Worm (Caenorhabditis elegans) whole organism, L1 larva: ENCODE results near the gene C35D10.12.

Experiments
- C34B4.2 ChIP-seq: sonication (generic microtip); optimal IDR thresholded peaks from 2 replicates; lab custom pipeline; 2017; ENCODE audit warnings: mild to moderate bottlenecking, missing genetic modification characterization, missing compliant biosample characterization
- Y116A8C.19 ChIP-seq: sonication (generic microtip); optimal IDR thresholded peaks from 2 replicates; lab custom pipeline; 2016; ENCODE audit warnings: missing compliant biosample characterization, missing genetic modification characterization, borderline replicate concordance
- aha-1 ChIP-seq: fragments of 150-350 bp; optimal IDR thresholded peaks from 2 replicates; lab custom pipeline; 2014; ENCODE audit warnings: missing biosample characterization, missing genetic modification characterization
- blmp-1 ChIP-seq: fragments of 150-350 bp; optimal IDR thresholded peaks from 2 replicates; lab custom pipeline; 2014; ENCODE audit warnings: missing biosample characterization, missing genetic modification characterization
- ceh-82 ChIP-seq, 3 experiments: fragments of 150-350 bp in 1 of 3; sonication (generic microtip) in 2 of 3; optimal IDR thresholded peaks; 2 replicates each; lab custom pipeline; 2014 to 2017; ENCODE audit warnings: missing biosample characterization in 3 of 3, missing genetic modification characterization in 3 of 3
- ceh-90 ChIP-seq: sonication (generic microtip); optimal IDR thresholded peaks from 2 replicates; lab custom pipeline; 2016; ENCODE audit warnings: missing genetic modification characterization, missing compliant biosample characterization
- ces-1 ChIP-seq: fragments of 150-350 bp; optimal IDR thresholded peaks from 2 replicates; lab custom pipeline; 2014; ENCODE audit warnings: missing biosample characterization, missing genetic modification reagents, missing genetic modification characterization
- dsc-1 ChIP-seq: sonication (generic microtip); optimal IDR thresholded peaks from 2 replicates; lab custom pipeline; 2016; ENCODE audit warnings: mild to moderate bottlenecking, missing genetic modification characterization, missing compliant biosample characterization
- efl-1 ChIP-seq, 4 experiments: fragments of 150-350 bp; optimal IDR thresholded peaks in 3 of 4; peaks in 1 of 4; 1 replicate in 1 of 4; 2 replicates in 3 of 4; lab custom pipeline; 2014; ENCODE audit warnings: missing biosample characterization in 2 of 4, missing genetic modification characterization in 2 of 4, missing genetic modification reagents in 2 of 4
- egl-13 ChIP-seq: sonication (generic microtip); optimal IDR thresholded peaks from 2 replicates; lab custom pipeline; 2016; ENCODE audit warnings: missing genotype, missing genetic modification reagents, missing genetic modification characterization, missing compliant biosample characterization
- ets-5 ChIP-seq: fragments of 200-800 bp; sonication (Bioruptor generic); IDR thresholded peaks from 2 replicates; pipeline ENCODE4 v1.3.6; 2022; ENCODE audit warnings: missing genetic modification characterization, missing compliant biosample characterization
- fkh-8 ChIP-seq: sonication (generic microtip); optimal IDR thresholded peaks from 2 replicates; lab custom pipeline; 2016; ENCODE audit warnings: mild to moderate bottlenecking, missing genetic modification characterization, missing compliant biosample characterization
- hlh-4 ChIP-seq: sonication (generic microtip); optimal IDR thresholded peaks from 2 replicates; lab custom pipeline; 2016; ENCODE audit warnings: mild to moderate bottlenecking, missing genetic modification characterization, missing compliant biosample characterization
- irx-1 ChIP-seq: sonication (generic microtip); optimal IDR thresholded peaks from 2 replicates; lab custom pipeline; 2016; ENCODE audit warnings: missing genetic modification characterization, missing compliant biosample characterization
- jun-1 ChIP-seq: fragments of 150-350 bp; optimal IDR thresholded peaks from 2 replicates; lab custom pipeline; 2014; ENCODE audit warnings: missing biosample characterization, missing genetic modification reagents, missing genetic modification characterization
- lin-35 ChIP-seq, 2 experiments: fragments of 150-350 bp; optimal IDR thresholded peaks; 2 replicates each; lab custom pipeline; 2014; ENCODE audit warnings: missing biosample characterization in 2 of 2, missing genetic modification characterization in 2 of 2, missing genetic modification reagents in 2 of 2
- mab-9 ChIP-seq: fragments of 200-800 bp; sonication (Bioruptor generic); IDR thresholded peaks from 2 replicates; pipeline ENCODE4 v1.3.6; 2022; ENCODE audit warnings: missing genetic modification reagents, missing genetic modification characterization, missing compliant biosample characterization
- mep-1 ChIP-seq: fragments of 150-350 bp; optimal IDR thresholded peaks from 2 replicates; lab custom pipeline; 2014; ENCODE audit warnings: missing biosample characterization, missing genetic modification characterization
- nhr-19 ChIP-seq: fragments of 200-800 bp; sonication (Bioruptor generic); conservative IDR thresholded peaks from 2 replicates; pipeline ENCODE4 v1.3.6; 2022; ENCODE audit warnings: missing genetic modification characterization, missing compliant biosample characterization
- nhr-20 ChIP-seq: sonication (generic microtip); optimal IDR thresholded peaks from 2 replicates; lab custom pipeline; 2016; ENCODE audit warnings: mild to moderate bottlenecking, missing genetic modification characterization, missing compliant biosample characterization
- nhr-237 ChIP-seq: fragments of 150-350 bp; optimal IDR thresholded peaks from 2 replicates; lab custom pipeline; 2014; ENCODE audit warnings: missing biosample characterization, missing genetic modification characterization
- nhr-76 ChIP-seq: sonication (generic microtip); optimal IDR thresholded peaks from 2 replicates; lab custom pipeline; 2017; ENCODE audit warnings: missing biosample characterization, missing genetic modification characterization
- nhr-77 ChIP-seq: fragments of 150-350 bp; optimal IDR thresholded peaks from 2 replicates; lab custom pipeline; 2014; ENCODE audit warnings: missing biosample characterization, missing genetic modification characterization
- pag-3 ChIP-seq: sonication (generic microtip); optimal IDR thresholded peaks from 2 replicates; lab custom pipeline; 2017; ENCODE audit warnings: missing genetic modification characterization, mild to moderate bottlenecking, missing compliant biosample characterization, antibody characterized with exemption, borderline replicate concordance; ENCODE audit not compliant: insufficient read depth
- rnt-1 ChIP-seq: sonication (generic microtip); optimal IDR thresholded peaks from 2 replicates; lab custom pipeline; 2016; ENCODE audit warnings: mild to moderate bottlenecking, missing genetic modification characterization, moderate library complexity, missing compliant biosample characterization
- snpc-4 ChIP-seq: fragments of 150-350 bp; optimal IDR thresholded peaks from 2 replicates; lab custom pipeline; 2014; ENCODE audit warnings: missing biosample characterization, missing genetic modification characterization
- sox-4 ChIP-seq: sonication (generic microtip); optimal IDR thresholded peaks from 2 replicates; lab custom pipeline; 2016; ENCODE audit warnings: missing genetic modification characterization, missing compliant biosample characterization
- swsn-7 ChIP-seq: sonication (generic microtip); optimal IDR thresholded peaks from 2 replicates; lab custom pipeline; 2016; ENCODE audit warnings: missing genetic modification characterization, missing compliant biosample characterization
- unc-130 ChIP-seq: fragments of 150-350 bp; optimal IDR thresholded peaks from 2 replicates; lab custom pipeline; 2017; ENCODE audit warnings: missing biosample characterization, missing genetic modification characterization, inconsistent platforms
- unc-86 ChIP-seq: sonication (generic microtip); optimal IDR thresholded peaks from 2 replicates; lab custom pipeline; 2016; ENCODE audit warnings: missing genetic modification characterization, missing compliant biosample characterization
- unc-98 ChIP-seq: fragments of 200-800 bp; sonication (Bioruptor generic); IDR thresholded peaks from 2 replicates; pipeline ENCODE4 v1.3.6; 2022; ENCODE audit warnings: missing genetic modification characterization, missing compliant biosample characterization
- zag-1 ChIP-seq: fragments of 150-350 bp; optimal IDR thresholded peaks from 2 replicates; lab custom pipeline; 2014; ENCODE audit warnings: missing biosample characterization, missing genetic modification characterization
- ztf-11 ChIP-seq, 2 experiments: sonication (generic microtip); optimal IDR thresholded peaks; 2 replicates each; lab custom pipeline; 2016 to 2017; ENCODE audit warnings: missing genetic modification characterization in 2 of 2, missing biosample characterization in 1 of 2, missing compliant biosample characterization in 1 of 2
- ztf-4 ChIP-seq: fragments of 150-350 bp; optimal IDR thresholded peaks from 2 replicates; lab custom pipeline; 2014; ENCODE audit warnings: missing biosample characterization, missing genetic modification characterization

C35D10.12 gene

DNA sequence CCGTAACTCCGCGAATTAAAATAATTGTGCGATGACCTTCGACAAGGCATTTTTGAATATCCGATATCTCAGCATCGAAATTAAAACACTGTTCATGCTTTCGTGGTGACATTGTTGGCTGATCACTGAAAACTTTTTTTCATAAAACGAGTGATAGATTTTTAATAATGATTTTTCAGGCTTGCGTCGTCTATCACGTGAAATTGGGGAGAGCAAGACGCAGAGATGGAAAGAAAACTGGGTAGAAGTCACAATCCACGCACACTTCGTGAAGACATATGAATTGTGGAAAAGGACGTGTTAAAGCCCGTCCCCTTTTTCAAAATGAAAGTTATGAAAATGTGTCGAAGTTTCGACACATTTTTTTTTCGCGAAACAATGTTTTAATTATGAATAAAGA is 24.8 kb downstream of the C35D10.12 start, which contains the start of gene nonu-1 (continued):
- TF ChIP-seq egl-13 (tag; lab: Kevin White, UChicago): no peak
- TF ChIP-seq efl-1 (optimal IDR thresholded peaks at IDR 0.05; lab: Kevin White, UChicago): no peak
- peak in 1 of 2 experiments; percentile 78 for TF ChIP-seq efl-1 (GFP tag; optimal IDR thresholded peaks at IDR 0.05 in 1 of 2; lab: Kevin White, UChicago)
- no peak for TF ChIP-seq nhr-19 (GFP tag; lab: Robert Waterston, UW)
- TF ChIP-seq jun-1 (tag; lab: Kevin White, UChicago): no peak
- no peak for TF ChIP-seq hlh-4
- no peak for TF ChIP-seq ztf-4 (tag; lab: Kevin White, UChicago)
- TF ChIP-seq zag-1: no peak

DNA sequence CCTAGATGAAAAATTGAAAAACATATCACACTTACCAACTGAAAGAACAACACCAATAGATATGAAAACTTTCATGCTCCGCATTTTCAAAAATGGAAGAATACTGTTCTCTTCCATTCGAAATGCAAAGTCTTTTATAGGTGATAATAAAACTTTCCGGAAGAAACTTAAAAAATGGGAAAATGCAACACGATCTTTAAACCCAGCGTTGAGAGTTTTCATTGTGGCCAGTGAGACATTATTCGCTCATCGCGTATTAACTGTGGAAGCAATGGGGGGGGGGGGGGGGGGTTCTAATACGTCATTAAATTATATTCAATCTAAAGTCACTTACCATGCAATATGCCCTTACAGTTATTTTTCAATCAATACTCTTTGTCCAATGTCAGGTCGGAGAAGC is 30.2 kb downstream of the C35D10.12 start, which contains the start of the genes clec-157 and fkh-5:
clec-157 (minus strand) TSS at position 101 of the 400 bp plus-strand sequence.
fkh-5 (plus strand) TSS at position 336 of the 400 bp plus-strand sequence.
- TF ChIP-seq nhr-76 (tag; lab: Kevin White, UChicago) (no peak), C34B4.2 (no peak), pag-3 (tag; lab: Kevin White, UChicago) (no peak), ces-1 (no peak), swsn-7 (tag; lab: Kevin White, UChicago) (no peak)

DNA sequence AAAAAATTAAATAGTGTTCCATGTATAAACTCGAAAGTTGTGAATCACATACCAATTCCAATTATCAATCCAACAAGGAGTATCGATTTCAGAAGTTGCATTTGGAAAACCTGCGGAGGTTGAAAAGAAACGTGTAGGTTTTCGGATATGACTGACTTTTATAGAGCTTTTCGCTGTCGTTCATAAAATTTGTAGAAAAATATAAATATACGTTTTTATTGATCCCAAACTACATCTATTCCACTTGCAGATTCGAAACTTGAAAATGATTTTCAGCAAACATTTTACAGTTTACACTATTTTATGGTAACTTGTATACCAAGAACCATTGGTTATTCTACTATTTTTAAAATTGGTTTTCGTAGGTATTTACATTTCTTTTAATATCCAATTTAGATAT is 32.4 kb downstream of the C35D10.12 start, which contains the start of gene clec-156:
clec-156 (minus strand) TSS at position 101 of the 400 bp plus-strand sequence.
- no peak for TF ChIP-seq nhr-237 (tag; lab: Kevin White, UChicago)
- no peak for TF ChIP-seq Y116A8C.19
- no peak for TF ChIP-seq rnt-1 (tag; lab: Kevin White, UChicago)
- TF ChIP-seq jun-1 (tag; lab: Kevin White, UChicago): no peak
- no peak for TF ChIP-seq nhr-20 (tag; lab: Kevin White, UChicago)
- no peak for TF ChIP-seq aha-1 (tag; lab: Kevin White, UChicago)
- no peak for TF ChIP-seq pag-3 (tag; lab: Kevin White, UChicago)
- no peak for TF ChIP-seq mab-9 (GFP tag; lab: Robert Waterston, UW)
- TF ChIP-seq ztf-4 (tag; lab: Kevin White, UChicago): no peak
- no peak for TF ChIP-seq ceh-90 (tag; lab: Kevin White, UChicago)
- TF ChIP-seq blmp-1 (tag; lab: Kevin White, UChicago): no peak
- no peak for TF ChIP-seq mep-1 (tag; lab: Kevin White, UChicago)
- TF ChIP-seq ets-5 (GFP tag; lab: Robert Waterston, UW): no peak

DNA sequence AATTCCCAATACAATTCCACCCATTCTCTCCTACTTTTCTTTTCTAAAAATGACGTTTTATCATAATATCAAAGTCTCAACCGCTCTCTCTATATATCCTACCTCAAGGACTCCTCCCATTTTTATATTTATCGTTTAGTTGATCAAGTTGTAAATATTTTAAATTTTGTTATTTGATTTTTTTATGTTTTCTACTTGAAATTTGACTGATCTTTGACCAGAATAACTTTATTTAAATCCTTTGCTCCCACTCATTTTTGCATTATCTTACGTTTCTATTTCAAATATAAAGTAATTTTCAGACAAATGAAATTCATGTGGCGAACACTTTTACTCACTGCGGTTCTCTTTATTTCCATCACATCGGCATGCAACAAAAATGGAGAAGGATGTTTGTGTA is 37.1 kb downstream of the C35D10.12 start, which contains the start of the genes acbp-7 and F26A1.19:
acbp-7 (plus strand) TSS at position 301 of the 400 bp plus-strand sequence.
F26A1.19 (plus strand) TSS at position 303 of the 400 bp plus-strand sequence.
- no peak for TF ChIP-seq unc-86 (tag; lab: Kevin White, UChicago)
- TF ChIP-seq blmp-1 (tag; lab: Kevin White, UChicago): no peak
- no peak for TF ChIP-seq unc-98 (GFP tag; lab: Robert Waterston, UW)
- no peak for TF ChIP-seq sox-4 (tag; lab: Kevin White, UChicago)
- TF ChIP-seq unc-130 (tag; lab: Kevin White, UChicago): no peak
- TF ChIP-seq lin-35 (GFP tag; optimal IDR thresholded peaks at IDR 0.05; lab: Kevin White, UChicago): no peak
- no peak for TF ChIP-seq ceh-82 (tag; optimal IDR thresholded peaks at IDR 0.05; lab: Kevin White, UChicago)
- no peak for TF ChIP-seq ceh-90 (tag; lab: Kevin White, UChicago)
- TF ChIP-seq fkh-8 (tag; lab: Kevin White, UChicago): no peak
- no peak for TF ChIP-seq efl-1 (optimal IDR thresholded peaks at IDR 0.05; lab: Kevin White, UChicago)
- TF ChIP-seq efl-1 (GFP tag; optimal IDR thresholded peaks at IDR 0.05 in 1 of 2; lab: Kevin White, UChicago): no peak
- no peak for TF ChIP-seq irx-1
- no peak for TF ChIP-seq swsn-7 (tag; lab: Kevin White, UChicago)
- TF ChIP-seq dsc-1: no peak
- TF ChIP-seq ztf-11 (tag; optimal IDR thresholded peaks at IDR 0.05; lab: Kevin White, UChicago): no peak

DNA sequence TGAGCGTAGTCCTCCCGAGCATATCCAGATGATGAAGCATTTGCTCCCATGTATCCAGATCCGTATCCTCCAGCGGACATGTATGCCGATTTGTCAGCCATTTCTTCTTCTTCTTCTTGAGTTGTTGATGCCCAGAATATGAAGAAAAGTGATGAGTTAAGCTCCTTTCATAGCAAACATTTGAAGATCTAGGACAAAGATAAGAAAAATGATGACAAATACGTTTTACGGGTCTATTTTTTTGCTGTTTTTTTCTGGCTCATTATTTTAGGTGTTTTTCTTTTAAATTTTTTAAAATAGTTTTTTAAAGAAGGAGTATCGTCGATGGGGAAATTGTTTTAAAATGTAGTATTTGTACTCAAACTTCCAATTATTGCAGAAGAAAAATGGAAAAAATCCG is 44.4 kb downstream of the C35D10.12 start, which contains the start of gene nspd-9:
nspd-9 (minus strand) TSS at position 101 of the 400 bp plus-strand sequence.
- TF ChIP-seq nhr-77 (tag; lab: Kevin White, UChicago): no peak
- no peak for TF ChIP-seq snpc-4 (tag; lab: Kevin White, UChicago)
